Worm (Caenorhabditis elegans): ENCODE measurements around the gene Y13C8A.1.
"Not testable (repeated sequence)": the region's sequence is repeated elsewhere in the genome, so short reads cannot be mapped to it uniquely, and the experiment has no call there.

ce11 chrX:16901906-16902383 lies 18.4 kb downstream of the Y13C8A.1 start:
- not testable (repeated sequence) for TF ChIP-seq egl-27 (tag; optimal IDR thresholded peaks at IDR 0.05); nhr-77 (tag; optimal IDR thresholded peaks at IDR 0.05); nhr-12 (tag; optimal IDR thresholded peaks at IDR 0.05); nhr-76 (tag; optimal IDR thresholded peaks at IDR 0.05); ces-1 (GFP tag; optimal IDR thresholded peaks at IDR 0.05); hpl-2 (GFP tag; optimal IDR thresholded peaks at IDR 0.05)
- peak; percentile 65 for TF ChIP-seq nhr-47 (tag; optimal IDR thresholded peaks at IDR 0.05)
